Worm (Caenorhabditis elegans): Measurements from ENCODE around the gene gsto-3.

DNA sequence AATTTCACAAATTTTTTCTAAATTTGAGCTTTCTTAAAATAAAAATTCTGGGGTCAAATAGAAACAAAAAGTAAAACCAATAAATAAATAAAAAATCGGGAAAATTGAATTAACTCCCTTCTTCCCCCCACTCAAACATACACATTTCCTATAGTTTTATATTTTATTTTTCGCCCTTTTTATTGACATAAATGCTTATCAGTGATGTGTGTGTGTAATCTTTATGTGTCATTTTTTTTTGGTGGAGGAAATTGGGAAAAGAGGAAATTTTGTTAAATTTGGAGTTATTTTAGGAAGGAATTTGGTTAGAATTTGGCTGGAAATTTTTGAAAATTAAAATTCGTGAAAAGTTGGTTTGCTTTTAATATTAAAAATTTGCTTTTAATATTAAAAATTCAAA lies 41.5 kb upstream of the gsto-3 start:
- TF ChIP-seq tab-1 (GFP tag; IDR thresholded peaks at IDR 0.05) (no peak), T22C8.4 (GFP tag; IDR thresholded peaks at IDR 0.05) (no peak), ref-1 (GFP tag; conservative IDR thresholded peaks at IDR 0.05) (no peak), ztf-23 (GFP tag; IDR thresholded peaks at IDR 0.05) (no peak), med-1 (GFP tag; optimal IDR thresholded peaks at IDR 0.05; ENCODE audit: insufficient read depth) (no peak), ztf-29 (GFP tag; IDR thresholded peaks at IDR 0.05) (no peak), cog-1 (tag; optimal IDR thresholded peaks at IDR 0.05) (no peak)
